Fruit fly (Drosophila melanogaster) whole organism, wandering third instar larva: ENCODE measurements around the gene hdly.
A peak's percentile ranks its signal among the peaks of the same experiment; 100 is the strongest.

Source experiments
- Abd-B ChIP-seq: fragments of >200 bp; optimal IDR thresholded peaks from 2 replicates; lab custom pipeline; 2017; ENCODE audit warnings: missing biosample characterization, missing genetic modification characterization
- CG32264 ChIP-seq: fragments of 200-800 bp; sonication (Bioruptor generic); optimal IDR thresholded peaks from 2 replicates; lab custom pipeline; 2016; ENCODE audit warnings: missing biosample characterization, missing genetic modification characterization
- CrebA ChIP-seq: fragments of 200-800 bp; sonication (Bioruptor generic); optimal IDR thresholded peaks from 2 replicates; lab custom pipeline; 2016; ENCODE audit warnings: missing biosample characterization, mild to moderate bottlenecking, missing genetic modification characterization, borderline replicate concordance
- GATAd ChIP-seq: sonication (Bioruptor generic); optimal IDR thresholded peaks from 2 replicates; lab custom pipeline; 2016; ENCODE audit warnings: missing biosample characterization, missing genetic modification characterization
- HLH106 ChIP-seq: fragments of 200-800 bp; optimal IDR thresholded peaks from 3 replicates; lab custom pipeline; 2019; ENCODE audit warnings: missing biosample characterization, mild to moderate bottlenecking, missing genetic modification characterization, moderate library complexity
- Hnf4 ChIP-seq: fragments of 200-800 bp; sonication (Bioruptor generic); optimal IDR thresholded peaks from 2 replicates; lab custom pipeline; 2016; ENCODE audit warnings: missing biosample characterization, mild to moderate bottlenecking, missing genetic modification characterization
- Hr78 ChIP-seq: fragments of >200 bp; optimal IDR thresholded peaks from 2 replicates; lab custom pipeline; 2017; ENCODE audit warnings: missing biosample characterization, missing genetic modification characterization
- Hr83 ChIP-seq: fragments of 200-300 bp; sonication (Bioruptor generic); optimal IDR thresholded peaks from 2 replicates; lab custom pipeline; 2016; ENCODE audit warnings: missing biosample characterization, mild to moderate bottlenecking, missing genetic modification characterization, moderate library complexity; ENCODE audit not compliant: poor library complexity, severe bottlenecking
- Mio ChIP-seq: sonication (Bioruptor generic); optimal IDR thresholded peaks from 2 replicates; lab custom pipeline; 2016; ENCODE audit warnings: missing biosample characterization, missing genetic modification characterization
- Myc ChIP-seq: fragments of >200 bp; optimal IDR thresholded peaks from 2 replicates; lab custom pipeline; 2017
- N ChIP-seq: fragments of >200 bp; optimal IDR thresholded peaks from 2 replicates; lab custom pipeline; 2018; ENCODE audit warnings: missing biosample characterization, missing external identifiers, missing genetic modification characterization
- OdsH ChIP-seq: fragments of 200-800 bp; sonication (Bioruptor generic); optimal IDR thresholded peaks from 2 replicates; lab custom pipeline; 2016; ENCODE audit warnings: missing biosample characterization, mild to moderate bottlenecking, missing genetic modification characterization
- Rel ChIP-seq, 2 experiments: fragments of 200-800 bp; sonication (Bioruptor generic) in 1 of 2; optimal IDR thresholded peaks; 2 replicates in 1 of 2; 3 replicates in 1 of 2; lab custom pipeline; 2016 to 2019; ENCODE audit warnings: mild to moderate bottlenecking in 2 of 2, missing biosample characterization in 2 of 2, missing genetic modification characterization in 2 of 2, moderate library complexity in 1 of 2
- Sp1 ChIP-seq: fragments of 200-800 bp; sonication (Bioruptor generic); optimal IDR thresholded peaks from 3 replicates; lab custom pipeline; 2019; ENCODE audit warnings: missing biosample characterization, mild to moderate bottlenecking, missing genetic modification characterization, moderate library complexity
- Vsx2 ChIP-seq: fragments of 200-300, 225-300 bp; sonication (Bioruptor generic); optimal IDR thresholded peaks from 2 replicates; lab custom pipeline; 2018; ENCODE audit warnings: missing biosample characterization, missing genetic modification characterization; ENCODE audit not compliant: partially characterized antibody
- br ChIP-seq: fragments of 200-800 bp; sonication (Bioruptor generic); optimal IDR thresholded peaks from 2 replicates; lab custom pipeline; 2016; ENCODE audit warnings: missing biosample characterization, missing genetic modification characterization
- dl ChIP-seq, 2 experiments: fragments of 175-275, 200-275 bp in 1 of 2; fragments of 200-275 bp in 1 of 2; sonication (Bioruptor generic); optimal IDR thresholded peaks; lab custom pipeline; 2018; ENCODE audit warnings: mild to moderate bottlenecking in 2 of 2, missing biosample characterization in 2 of 2, missing genetic modification characterization in 2 of 2, moderate library complexity in 2 of 2; ENCODE audit not compliant: partially characterized antibody in 2 of 2, insufficient read depth in 1 of 2
- dmrt93B ChIP-seq: fragments of 200-800 bp; sonication (Bioruptor generic); optimal IDR thresholded peaks from 2 replicates; lab custom pipeline; 2018; ENCODE audit warnings: missing biosample characterization, mild to moderate bottlenecking, missing genetic modification characterization
- dsf ChIP-seq: sonication (Bioruptor generic); optimal IDR thresholded peaks from 2 replicates; lab custom pipeline; 2016; ENCODE audit warnings: missing biosample characterization, missing genetic modification characterization, borderline replicate concordance
- fru ChIP-seq: fragments of 200-800 bp; sonication (Bioruptor generic); optimal IDR thresholded peaks from 3 replicates; lab custom pipeline; 2016; ENCODE audit warnings: missing biosample characterization, mild to moderate bottlenecking, missing genetic modification characterization
- h ChIP-seq: fragments of 200-800 bp; sonication (Bioruptor generic); optimal IDR thresholded peaks from 3 replicates; lab custom pipeline; 2016; ENCODE audit warnings: missing biosample characterization, mild to moderate bottlenecking, missing genetic modification characterization
- jim ChIP-seq: fragments of 175-275, 200-325 bp; sonication (Bioruptor generic); optimal IDR thresholded peaks from 2 replicates; lab custom pipeline; 2016; ENCODE audit warnings: missing biosample characterization, mild to moderate bottlenecking, missing genetic modification characterization
- lola ChIP-seq: fragments of >200 bp; optimal IDR thresholded peaks from 2 replicates; lab custom pipeline; 2017; ENCODE audit warnings: missing biosample characterization, missing genetic modification characterization
- pan ChIP-seq: fragments of >200 bp; optimal IDR thresholded peaks from 2 replicates; lab custom pipeline; 2017
- rgr ChIP-seq: fragments of 200-800 bp; sonication (Bioruptor generic); optimal IDR thresholded peaks from 3 replicates; lab custom pipeline; 2016; ENCODE audit warnings: missing biosample characterization, mild to moderate bottlenecking, missing genetic modification characterization
- sage ChIP-seq: fragments of 200-800 bp; sonication (Bioruptor generic); optimal IDR thresholded peaks from 2 replicates; lab custom pipeline; 2016; ENCODE audit warnings: missing biosample characterization, mild to moderate bottlenecking, missing genetic modification characterization
- sv ChIP-seq: fragments of 200-800 bp; sonication (Bioruptor generic); optimal IDR thresholded peaks from 3 replicates; lab custom pipeline; 2016; ENCODE audit warnings: missing biosample characterization, missing genetic modification characterization
- tai ChIP-seq: sonication (Bioruptor generic); optimal IDR thresholded peaks from 2 replicates; lab custom pipeline; 2016; ENCODE audit warnings: missing biosample characterization, missing genetic modification characterization
- usp ChIP-seq: fragments of >200 bp; optimal IDR thresholded peaks from 2 replicates; lab custom pipeline; 2017; ENCODE audit warnings: missing biosample characterization, missing genetic modification characterization
- woc ChIP-seq: sonication (Bioruptor generic); optimal IDR thresholded peaks from 2 replicates; lab custom pipeline; 2016; ENCODE audit warnings: missing biosample characterization, mild to moderate bottlenecking, missing genetic modification characterization

The hdly gene

dm6 chr3R:20877436-20877835 is 36.7 kb upstream of the hdly start, which contains the start of gene TotZ:
TotZ (plus strand) TSS chr3R:20877736.
- TF ChIP-seq GATAd = no peak
- TF ChIP-seq Hr78 (GFP tag; lab: Kevin White, UChicago) = no peak
- no peak for TF ChIP-seq OdsH (GFP tag; lab: Kevin White, UChicago)
- no peak for TF ChIP-seq Hnf4 (GFP tag; lab: Kevin White, UChicago)
- no peak for TF ChIP-seq CrebA (GFP tag; lab: Kevin White, UChicago)
- TF ChIP-seq HLH106 = no peak
- no peak for TF ChIP-seq dmrt93B (GFP tag; lab: Kevin White, UChicago)
- no peak for TF ChIP-seq dsf (GFP tag; lab: Kevin White, UChicago)
- TF ChIP-seq jim (GFP tag; lab: Kevin White, UChicago) = no peak
- TF ChIP-seq usp (GFP tag; lab: Kevin White, UChicago) = no peak
- TF ChIP-seq CG32264 = no peak
- no peak for TF ChIP-seq sage (GFP tag; lab: Kevin White, UChicago)
- no peak for TF ChIP-seq pan (lab: Kevin White, UChicago)
- TF ChIP-seq rgr (GFP tag; lab: Kevin White, UChicago) = no peak
- TF ChIP-seq br (GFP tag; lab: Kevin White, UChicago) = no peak
- no peak for TF ChIP-seq Mio (GFP tag; lab: Kevin White, UChicago)

dm6 chr3R:20890505-20890904 is 23.6 kb upstream of the hdly start:
- TF ChIP-seq Vsx2 (GFP tag; lab: Kevin White, UChicago) = peak; percentile 52
- no peak for TF ChIP-seq fru
- no peak for TF ChIP-seq Hr83
- TF ChIP-seq usp (GFP tag; lab: Kevin White, UChicago) = no peak
- TF ChIP-seq, all 38 proteins: peak for 1

- TF ChIP-seq GATAd = no peak
- TF ChIP-seq woc (GFP tag; lab: Kevin White, UChicago) = no peak
- no peak for TF ChIP-seq Vsx2 (GFP tag; lab: Kevin White, UChicago)
- no peak for TF ChIP-seq Hr83
- no peak for TF ChIP-seq usp (GFP tag; lab: Kevin White, UChicago)
- no peak for TF ChIP-seq h
- TF ChIP-seq HLH106 = no peak
- TF ChIP-seq sv (GFP tag; lab: Kevin White, UChicago) = no peak
- TF ChIP-seq Rel (GFP tag; optimal IDR thresholded peaks at IDR 0.05; lab: Kevin White, UChicago) = no peak
- TF ChIP-seq Rel (tag; optimal IDR thresholded peaks at IDR 0.05; lab: Kevin White, UChicago) = no peak
- no peak for TF ChIP-seq fru
Observed at dm6 chr3R:20890920-20891319, 23.2 kb upstream of the hdly start.

- TF ChIP-seq CrebA (GFP tag; lab: Kevin White, UChicago) (peak; percentile 24), dl (GFP tag; optimal IDR thresholded peaks at IDR 0.05; lab: Kevin White, UChicago; ENCODE audit: insufficient read depth in 1 of 2, partially characterized antibody in 2 of 2) (peak in 1 of 2 experiments; percentile 3), h (no peak), Abd-B (GFP tag; lab: Kevin White, UChicago) (no peak), N (GFP tag; lab: Kevin White, UChicago) (no peak), tai (GFP tag; lab: Kevin White, UChicago) (peak; percentile 11)
Observed at dm6 chr3R:20891495-20891894, 22.6 kb upstream of the hdly start.

- TF ChIP-seq Vsx2 (GFP tag; lab: Kevin White, UChicago) (no peak), lola (GFP tag; lab: Kevin White, UChicago) (no peak), woc (GFP tag; lab: Kevin White, UChicago) (no peak), Myc (lab: Kevin White, UChicago) (no peak), Hr78 (GFP tag; lab: Kevin White, UChicago) (no peak), jim (GFP tag; lab: Kevin White, UChicago) (no peak), Sp1 (no peak), h (no peak), Hnf4 (GFP tag; lab: Kevin White, UChicago) (no peak), tai (GFP tag; lab: Kevin White, UChicago) (no peak)
- TF ChIP-seq, all 38 proteins: peak for 0
Observed at dm6 chr3R:20897128-20897527, 17.0 kb upstream of the hdly start, which contains the start of gene Ktl. Ktl (minus strand) TSS chr3R:20897320.
